Fruit fly (Drosophila melanogaster): ENCODE data around the gene Eig71Ee.

The Eig71Ee gene

dm6 chr3L:15692794-15693532 lies 37.2 kb upstream of the Eig71Ee start (continued):
- TF ChIP-seq pzg (GFP tag; optimal IDR thresholded peaks at IDR 0.05), result no peak
- TF ChIP-seq CG18262 (tag; optimal IDR thresholded peaks at IDR 0.05), result peak; percentile 81
- TF ChIP-seq Asciz (GFP tag; optimal IDR thresholded peaks at IDR 0.05), result peak; percentile 43
- peak; percentile 63 for TF ChIP-seq CG31441 (GFP tag; IDR thresholded peaks at IDR 0.05)
- peak; percentile 69 for TF ChIP-seq Ssrp (tag; optimal IDR thresholded peaks at IDR 0.05)
- no peak for TF ChIP-seq knrl (GFP tag; IDR thresholded peaks at IDR 0.05; ENCODE audit: partially characterized antibody)
- peak; percentile 4 for TF ChIP-seq zf30C (GFP tag; optimal IDR thresholded peaks at IDR 0.05)
- no peak for TF ChIP-seq CG11696 (GFP tag; IDR thresholded peaks at IDR 0.05)
- 0 out of 2 replicates have a peak, but pooled peaks have one; percentile 12 for TF ChIP-seq CG17328 (GFP tag; IDR thresholded peaks at IDR 0.05)
- no peak for TF ChIP-seq sc (optimal IDR thresholded peaks at IDR 0.05)
- TF ChIP-seq sc (GFP tag; optimal IDR thresholded peaks at IDR 0.05), result peak; percentile 57
- TF ChIP-seq Sox100B (GFP tag; optimal IDR thresholded peaks at IDR 0.05), result peak; percentile 77
- no peak for TF ChIP-seq ash1 (GFP tag; optimal IDR thresholded peaks at IDR 0.05)
- peak; percentile 42 for TF ChIP-seq CG8388 (GFP tag; optimal IDR thresholded peaks at IDR 0.05)
- TF ChIP-seq bsh (GFP tag; optimal IDR thresholded peaks at IDR 0.05), result peak in 1 of 2 experiments; percentile 41
- no peak for TF ChIP-seq CG9797 (GFP tag; optimal IDR thresholded peaks at IDR 0.05)
- peak; percentile 56 for TF ChIP-seq CG2678 (tag; optimal IDR thresholded peaks at IDR 0.05)
- TF ChIP-seq CG15269 (tag; optimal IDR thresholded peaks at IDR 0.05), result peak; percentile 27
- no peak for TF ChIP-seq Ets65A (GFP tag)
- 0 out of 2 replicates have a peak, but pooled peaks have one; percentile 8 for TF ChIP-seq CG10959 (GFP tag; IDR thresholded peaks at IDR 0.05)
- TF ChIP-seq odd (GFP tag; optimal IDR thresholded peaks at IDR 0.05), result peak; percentile 18
- TF ChIP-seq ttk (GFP tag; IDR thresholded peaks at IDR 0.05), result 0 out of 2 replicates have a peak, but pooled peaks have one; percentile 15
- peak; percentile 47 for TF ChIP-seq CG30403 (GFP tag; optimal IDR thresholded peaks at IDR 0.05)
- peak; percentile 20 for TF ChIP-seq CG4820 (GFP tag; optimal IDR thresholded peaks at IDR 0.05)
- TF ChIP-seq tin (GFP tag; optimal IDR thresholded peaks at IDR 0.05), result peak; percentile 19
- TF ChIP-seq Hr39 (optimal IDR thresholded peaks at IDR 0.05), result no peak
- peak; percentile 39 for TF ChIP-seq CG13424 (tag; optimal IDR thresholded peaks at IDR 0.05)
- TF ChIP-seq nmo (GFP tag; optimal IDR thresholded peaks at IDR 0.05), result peak; percentile 77
- TF ChIP-seq CG7357 (GFP tag; IDR thresholded peaks at IDR 0.05), result no peak
- no peak for TF ChIP-seq CG4854 (GFP tag; optimal IDR thresholded peaks at IDR 0.05)
- TF ChIP-seq cad (GFP tag; optimal IDR thresholded peaks at IDR 0.05), result no peak
- peak; percentile 24 for TF ChIP-seq Abd-B (GFP tag; optimal IDR thresholded peaks at IDR 0.05)
- TF ChIP-seq CG9437 (GFP tag; optimal IDR thresholded peaks at IDR 0.05), result peak; percentile 57
- TF ChIP-seq slbo (GFP tag; IDR thresholded peaks at IDR 0.05), result no peak
- TF ChIP-seq CG17829 (tag; optimal IDR thresholded peaks at IDR 0.05), result peak; percentile 36
- TF ChIP-seq CG3281 (GFP tag; optimal IDR thresholded peaks at IDR 0.05), result no peak
- TF ChIP-seq H15 (GFP tag; IDR thresholded peaks at IDR 0.05), result no peak
- no peak for TF ChIP-seq crol (GFP tag; IDR thresholded peaks at IDR 0.05)
- no peak for TF ChIP-seq Doc2 (GFP tag; IDR thresholded peaks at IDR 0.05)
- TF ChIP-seq grn (GFP tag; optimal IDR thresholded peaks at IDR 0.05), result peak; percentile 87
- no peak for TF ChIP-seq ham (GFP tag; IDR thresholded peaks at IDR 0.05)
- TF ChIP-seq mirr (GFP tag; optimal IDR thresholded peaks at IDR 0.05), result no peak
- TF ChIP-seq dan (GFP tag; IDR thresholded peaks at IDR 0.05), result no peak
- TF ChIP-seq crp (GFP tag; optimal IDR thresholded peaks at IDR 0.05), result no peak
- peak; percentile 13 for TF ChIP-seq gsb-n (tag; optimal IDR thresholded peaks at IDR 0.05)
- peak; percentile 53 for TF ChIP-seq CG33557 (GFP tag; optimal IDR thresholded peaks at IDR 0.05)
- peak; percentile 35 for TF ChIP-seq CG12104 (GFP tag; optimal IDR thresholded peaks at IDR 0.05)
- TF ChIP-seq gem (tag; optimal IDR thresholded peaks at IDR 0.05), result peak; percentile 64
- no peak for TF ChIP-seq tx (GFP tag; optimal IDR thresholded peaks at IDR 0.05)
- TF ChIP-seq CG14710 (tag; optimal IDR thresholded peaks at IDR 0.05), result peak; percentile 72
